Fruit fly (Drosophila melanogaster) whole organism, embryonic: ENCODE measurements around the gene Datp.
A peak's percentile ranks its signal among the peaks of the same experiment; 100 is the strongest.

Experiments used
- Atf3 ChIP-seq: fragments of 200-800 bp; sonication (Bioruptor generic); optimal IDR thresholded peaks from 3 replicates; lab custom pipeline; 2016; ENCODE audit warnings: missing biosample characterization, missing genetic modification characterization
- Atf6 ChIP-seq: fragments of 200-800 bp; sonication (Bioruptor generic); IDR thresholded peaks from 2 replicates; pipeline ENCODE4 v1.3.6; 2022; ENCODE audit warnings: missing biosample characterization, missing genetic modification characterization
- B-H1 ChIP-seq: fragments of 200-800 bp; sonication (Bioruptor generic); IDR thresholded peaks from 3 replicates; pipeline ENCODE4 v1.3.6; 2022; ENCODE audit warnings: missing biosample characterization, missing genetic modification characterization
- B-H2 ChIP-seq: fragments of 200-800 bp; sonication (Bioruptor generic); optimal IDR thresholded peaks from 2 replicates; lab custom pipeline; 2018; ENCODE audit warnings: missing biosample characterization, mild to moderate bottlenecking, missing genetic modification characterization
- CG11085 ChIP-seq: fragments of 200-800 bp; sonication (Bioruptor generic); IDR thresholded peaks from 2 replicates; pipeline ENCODE4 v1.3.6; 2022; ENCODE audit warnings: missing biosample characterization, missing genetic modification characterization
- CG11398 ChIP-seq: fragments of 200-800 bp; sonication (Bioruptor generic); optimal IDR thresholded peaks from 2 replicates; lab custom pipeline; 2016; ENCODE audit warnings: missing biosample characterization, missing genetic modification characterization
- CG12104 ChIP-seq: fragments of 200-800 bp; sonication (Bioruptor generic); optimal IDR thresholded peaks from 3 replicates; lab custom pipeline; 2016; ENCODE audit warnings: missing biosample characterization, missing genetic modification characterization
- CG12659 ChIP-seq: fragments of 200-800 bp; sonication (Bioruptor generic); optimal IDR thresholded peaks from 3 replicates; lab custom pipeline; 2017; ENCODE audit warnings: mild to moderate bottlenecking, missing biosample characterization, missing genetic modification reagents, missing genetic modification characterization
- CG16863 ChIP-seq: fragments of 200-800 bp; sonication (Bioruptor generic); optimal IDR thresholded peaks from 3 replicates; lab custom pipeline; 2016; ENCODE audit warnings: missing biosample characterization, missing genetic modification characterization
- CG17186 ChIP-seq: fragments of 200-800 bp; sonication (Bioruptor generic); optimal IDR thresholded peaks from 3 replicates; lab custom pipeline; 2017; ENCODE audit warnings: missing biosample characterization, missing genetic modification reagents, missing genetic modification characterization
- CG17612 ChIP-seq: fragments of 200-800 bp; sonication (Bioruptor generic); IDR thresholded peaks from 2 replicates; pipeline ENCODE4 v1.3.6; 2022; ENCODE audit warnings: missing biosample characterization, missing genetic modification characterization
- CG31365 ChIP-seq: fragments of 200-800 bp; sonication (Bioruptor generic); optimal IDR thresholded peaks from 2 replicates; lab custom pipeline; 2018; ENCODE audit warnings: missing biosample characterization, mild to moderate bottlenecking, missing genetic modification characterization
- CG32772 ChIP-seq: fragments of 200-800 bp; sonication (Bioruptor generic); IDR thresholded peaks from 2 replicates; pipeline ENCODE4 v1.3.6; 2022; ENCODE audit warnings: missing biosample characterization, missing genetic modification characterization
- CG34224 ChIP-seq: fragments of 200-800 bp; sonication (Bioruptor generic); IDR thresholded peaks from 3 replicates; pipeline ENCODE4 v1.3.6; 2022; ENCODE audit warnings: missing biosample characterization, missing genetic modification characterization; ENCODE audit not compliant: partially characterized antibody
- CG6683 ChIP-seq: fragments of 200-800 bp; sonication (Bioruptor generic); optimal IDR thresholded peaks from 2 replicates; lab custom pipeline; 2017; ENCODE audit warnings: missing biosample characterization, mild to moderate bottlenecking, missing genetic modification characterization, missing genetic modification reagents
- CG6854 ChIP-seq: fragments of 200-800 bp; sonication (Bioruptor generic); optimal IDR thresholded peaks from 3 replicates; lab custom pipeline; 2017; ENCODE audit warnings: missing biosample characterization, mild to moderate bottlenecking, missing genetic modification characterization
- CG7372 ChIP-seq: fragments of 200-800 bp; sonication (Bioruptor generic); IDR thresholded peaks from 2 replicates; pipeline ENCODE4 v1.3.6; 2022; ENCODE audit warnings: missing biosample characterization, missing genetic modification characterization
- CG7786 ChIP-seq: fragments of 200-800 bp; sonication (Bioruptor generic); optimal IDR thresholded peaks from 2 replicates; lab custom pipeline; 2016; ENCODE audit warnings: missing biosample characterization, missing genetic modification characterization
- CG7928 ChIP-seq: fragments of 200-800 bp; sonication (Bioruptor generic); optimal IDR thresholded peaks from 2 replicates; lab custom pipeline; 2017; ENCODE audit warnings: missing biosample characterization, mild to moderate bottlenecking, missing genetic modification characterization
- CG8089 ChIP-seq: fragments of 200-800 bp; sonication (Bioruptor generic); optimal IDR thresholded peaks from 3 replicates; lab custom pipeline; 2016; ENCODE audit warnings: missing biosample characterization, missing genetic modification characterization
- CG8290 ChIP-seq, 3 experiments: fragments of 200-800 bp; sonication (Bioruptor generic); optimal IDR thresholded peaks; 2 replicates each; lab custom pipeline; 2016 to 2019; ENCODE audit warnings: missing biosample characterization in 3 of 3, missing genetic modification characterization in 3 of 3, mild to moderate bottlenecking in 2 of 3, moderate library complexity in 1 of 3
- CG9437 ChIP-seq: fragments of 200-800 bp; sonication (Bioruptor generic); optimal IDR thresholded peaks from 2 replicates; lab custom pipeline; 2018; ENCODE audit warnings: missing biosample characterization, mild to moderate bottlenecking, missing genetic modification characterization
- Dbx ChIP-seq: fragments of 200-800 bp; sonication (Bioruptor generic); IDR thresholded peaks from 3 replicates; pipeline ENCODE4 v1.3.6; 2022; ENCODE audit warnings: missing biosample characterization, missing genetic modification characterization
- Fer2 ChIP-seq: fragments of 200-800 bp; sonication (Bioruptor generic); optimal IDR thresholded peaks from 2 replicates; lab custom pipeline; 2018; ENCODE audit warnings: missing biosample characterization, mild to moderate bottlenecking, missing genetic modification characterization, moderate library complexity
- Fer3 ChIP-seq: fragments of 200-800 bp; sonication (Bioruptor generic); optimal IDR thresholded peaks from 2 replicates; lab custom pipeline; 2018; ENCODE audit warnings: missing biosample characterization, mild to moderate bottlenecking, missing genetic modification characterization, moderate library complexity
- HLHmδ ChIP-seq: fragments of 200-800 bp; sonication (Bioruptor generic); optimal IDR thresholded peaks from 2 replicates; lab custom pipeline; 2018; ENCODE audit warnings: missing biosample characterization, mild to moderate bottlenecking, missing genetic modification characterization, moderate library complexity
- Hmr ChIP-seq: fragments of 200-800 bp; sonication (Bioruptor generic); optimal IDR thresholded peaks from 3 replicates; lab custom pipeline; 2017; ENCODE audit warnings: mild to moderate bottlenecking, missing biosample characterization, missing genetic modification reagents, missing genetic modification characterization
- Nf-YA ChIP-seq: fragments of 200-800 bp; sonication (Bioruptor generic); IDR thresholded peaks from 2 replicates; pipeline ENCODE4 v1.3.6; 2022; ENCODE audit warnings: missing biosample characterization, missing genetic modification characterization
- Oli ChIP-seq: fragments of 200-800 bp; sonication (Bioruptor generic); optimal IDR thresholded peaks from 2 replicates; lab custom pipeline; 2018; ENCODE audit warnings: missing biosample characterization, mild to moderate bottlenecking, missing genetic modification characterization, moderate library complexity
- Sox102F ChIP-seq: fragments of 200-800 bp; sonication (Bioruptor generic); optimal IDR thresholded peaks from 2 replicates; lab custom pipeline; 2018; ENCODE audit warnings: missing biosample characterization, mild to moderate bottlenecking, missing genetic modification characterization, moderate library complexity
- Spps ChIP-seq: fragments of 200-800 bp; sonication (Bioruptor generic); optimal IDR thresholded peaks from 2 replicates; lab custom pipeline; 2018; ENCODE audit warnings: missing biosample characterization, mild to moderate bottlenecking, missing genetic modification characterization
- chinmo ChIP-seq: fragments of 200-800 bp; sonication (Bioruptor generic); IDR thresholded peaks from 4 replicates; pipeline ENCODE4 v1.3.6; 2022; ENCODE audit warnings: missing biosample characterization, missing genetic modification characterization; ENCODE audit not compliant: partially characterized antibody
- ci ChIP-seq: fragments of 200-800 bp; sonication (Bioruptor generic); IDR thresholded peaks from 3 replicates; pipeline ENCODE4 v1.3.6; 2022; ENCODE audit warnings: missing biosample characterization, missing genetic modification characterization
- cwo ChIP-seq: fragments of 200-800 bp; sonication (Bioruptor generic); optimal IDR thresholded peaks from 3 replicates; lab custom pipeline; 2017; ENCODE audit warnings: missing biosample characterization, missing genetic modification characterization, mild to moderate bottlenecking, moderate library complexity, missing genetic modification reagents
- dati ChIP-seq: fragments of 200-800 bp; sonication (Bioruptor generic); IDR thresholded peaks from 2 replicates; pipeline ENCODE4 v1.3.6; 2022; ENCODE audit warnings: missing biosample characterization, missing genetic modification characterization
- dimm ChIP-seq: fragments of 200-800 bp; sonication (Bioruptor generic); IDR thresholded peaks from 2 replicates; pipeline ENCODE4 v1.3.6; 2022; ENCODE audit warnings: missing biosample characterization, missing genetic modification characterization
- dpn ChIP-seq, 2 experiments: fragments of 200-800 bp; sonication (Bioruptor generic); optimal IDR thresholded peaks; 3 replicates each; lab custom pipeline; 2016; ENCODE audit warnings: missing biosample characterization in 2 of 2, missing genetic modification characterization in 2 of 2
- en ChIP-seq: fragments of 200-800 bp; sonication (Bioruptor generic); optimal IDR thresholded peaks from 2 replicates; lab custom pipeline; 2016; ENCODE audit warnings: missing biosample characterization, missing genetic modification characterization
- fd102C ChIP-seq: fragments of 200-800 bp; sonication (Bioruptor generic); optimal IDR thresholded peaks from 2 replicates; lab custom pipeline; 2018; ENCODE audit warnings: missing biosample characterization, mild to moderate bottlenecking, missing genetic modification characterization, moderate library complexity
- gcm2 ChIP-seq: fragments of 200-800 bp; sonication (Bioruptor generic); optimal IDR thresholded peaks from 2 replicates; lab custom pipeline; 2016; ENCODE audit warnings: missing biosample characterization, missing genetic modification characterization
- gsb ChIP-seq: fragments of 200-800 bp; sonication (Bioruptor generic); IDR thresholded peaks from 2 replicates; pipeline ENCODE4 v1.3.6; 2022; ENCODE audit warnings: missing biosample characterization, missing genetic modification characterization
- gt ChIP-seq: fragments of 200-800 bp; sonication (Bioruptor generic); IDR thresholded peaks from 2 replicates; pipeline ENCODE4 v1.3.6; 2022; ENCODE audit warnings: missing biosample characterization, missing genetic modification characterization
- h ChIP-seq: fragments of >200 bp; optimal IDR thresholded peaks from 2 replicates; lab custom pipeline; 2017
- ken ChIP-seq: fragments of 200-800 bp; sonication (Bioruptor generic); IDR thresholded peaks from 3 replicates; pipeline ENCODE4 v1.3.6; 2022; ENCODE audit warnings: missing biosample characterization, missing genetic modification characterization
- nerfin-1 ChIP-seq: fragments of 200-800 bp; sonication (Bioruptor generic); optimal IDR thresholded peaks from 3 replicates; lab custom pipeline; 2019; ENCODE audit warnings: missing biosample characterization, mild to moderate bottlenecking, missing genetic modification characterization, moderate library complexity
- nom ChIP-seq: fragments of 200-800 bp; sonication (Bioruptor generic); optimal IDR thresholded peaks from 2 replicates; lab custom pipeline; 2017; ENCODE audit warnings: missing biosample characterization, missing genetic modification characterization, mild to moderate bottlenecking, moderate library complexity, missing genetic modification reagents
- onecut ChIP-seq: fragments of 200-800 bp; sonication (Bioruptor generic); IDR thresholded peaks from 2 replicates; pipeline ENCODE4 v1.3.6; 2022; ENCODE audit warnings: missing biosample characterization, missing genetic modification characterization
- pfk ChIP-seq: fragments of 200-800 bp; sonication (Bioruptor generic); optimal IDR thresholded peaks from 2 replicates; lab custom pipeline; 2018; ENCODE audit warnings: missing biosample characterization, mild to moderate bottlenecking, missing genetic modification characterization, moderate library complexity
- rib ChIP-seq: fragments of 200-800 bp; sonication (Bioruptor generic); IDR thresholded peaks from 2 replicates; pipeline ENCODE4 v1.3.6; 2022; ENCODE audit warnings: missing biosample characterization, missing genetic modification characterization
- row ChIP-seq: fragments of 200-800 bp; sonication (Bioruptor generic); IDR thresholded peaks from 3 replicates; pipeline ENCODE4 v1.3.6; 2022; ENCODE audit warnings: missing biosample characterization, missing genetic modification characterization
- sd ChIP-seq: fragments of 200-800 bp; sonication (Bioruptor generic); optimal IDR thresholded peaks from 3 replicates; lab custom pipeline; 2018; ENCODE audit warnings: missing biosample characterization, mild to moderate bottlenecking, missing genetic modification characterization, moderate library complexity
- stwl ChIP-seq: fragments of 200-800 bp; sonication (Bioruptor generic); optimal IDR thresholded peaks from 3 replicates; lab custom pipeline; 2018; ENCODE audit warnings: missing biosample characterization, mild to moderate bottlenecking, missing genetic modification characterization, moderate library complexity

Datp gene

DNA sequence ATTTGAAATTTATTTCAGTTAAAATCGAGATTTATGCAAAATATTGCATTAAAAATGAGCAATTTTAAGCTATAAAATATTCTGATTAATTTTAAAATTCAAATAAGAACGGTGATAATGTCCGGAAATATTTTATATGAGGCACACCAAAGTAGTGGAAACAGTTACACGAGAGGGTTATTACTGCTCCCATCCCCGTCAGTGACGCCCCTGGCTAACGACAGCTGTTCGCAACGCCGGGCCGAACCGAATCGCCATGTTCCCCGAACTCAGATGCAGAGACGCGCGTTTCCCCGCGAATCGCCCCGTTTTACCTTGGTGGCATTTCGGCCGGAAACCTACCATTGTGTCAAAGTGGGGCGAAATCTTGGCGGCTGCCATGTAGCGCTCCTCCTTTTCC lies 26.8 kb downstream of the Datp start:
- TF ChIP-seq chinmo (GFP tag; lab: Robert Waterston, UW) = no peak
- no peak for TF ChIP-seq B-H1 (GFP tag; lab: Robert Waterston, UW)
- TF ChIP-seq CG16863 (GFP tag; lab: Kevin White, UChicago) = no peak
- no peak for TF ChIP-seq CG17612 (GFP tag; lab: Robert Waterston, UW)
- TF ChIP-seq dimm = no peak
- TF ChIP-seq Nf-YA (GFP tag; lab: Robert Waterston, UW) = no peak
- no peak for TF ChIP-seq stwl (tag; lab: Kevin White, UChicago)
- no peak for TF ChIP-seq CG7786
- no peak for TF ChIP-seq CG7928 (GFP tag; lab: Kevin White, UChicago)
- peak; percentile 26 to 36 for TF ChIP-seq dpn (GFP tag; optimal IDR thresholded peaks at IDR 0.05; lab: Kevin White, UChicago)
- no peak for TF ChIP-seq h (lab: Kevin White, UChicago)
- no peak for TF ChIP-seq Fer3 (tag; lab: Kevin White, UChicago)
- TF ChIP-seq CG11398 (GFP tag; lab: Kevin White, UChicago) = no peak
- no peak for TF ChIP-seq Oli
- TF ChIP-seq ci (GFP tag; lab: Robert Waterston, UW) = peak; percentile 73; the same call in 2 of the 3 replicates
- TF ChIP-seq CG6683 (GFP tag; lab: Kevin White, UChicago) = no peak
- no peak for TF ChIP-seq nom (GFP tag; lab: Kevin White, UChicago)
- TF ChIP-seq B-H2 (GFP tag; lab: Kevin White, UChicago) = no peak
- no peak for TF ChIP-seq gt
- TF ChIP-seq CG31365 = no peak
- TF ChIP-seq rib (GFP tag; lab: Robert Waterston, UW) = no peak
- no peak for TF ChIP-seq gcm2
- TF ChIP-seq cwo (GFP tag; lab: Kevin White, UChicago) = no peak
- peak; percentile 28 for TF ChIP-seq CG12659 (GFP tag; lab: Kevin White, UChicago)
- no peak for TF ChIP-seq Spps (tag; lab: Kevin White, UChicago)
- TF ChIP-seq CG8089 (GFP tag; lab: Kevin White, UChicago) = no peak
- TF ChIP-seq CG34224 (GFP tag; lab: Robert Waterston, UW) = no peak
- TF ChIP-seq sd = no peak
- TF ChIP-seq nerfin-1 (tag; lab: Kevin White, UChicago) = no peak
- TF ChIP-seq CG9437 (GFP tag; lab: Kevin White, UChicago) = no peak
- TF ChIP-seq Sox102F (GFP tag; lab: Kevin White, UChicago) = no peak
- TF ChIP-seq en (GFP tag; lab: Kevin White, UChicago) = no peak
- no peak for TF ChIP-seq fd102C
- TF ChIP-seq Atf3 = no peak
- no peak for TF ChIP-seq CG7372 (GFP tag; lab: Robert Waterston, UW)
- TF ChIP-seq CG8290 (GFP tag; optimal IDR thresholded peaks at IDR 0.05; lab: Kevin White, UChicago) = no peak
- TF ChIP-seq CG8290 (tag; optimal IDR thresholded peaks at IDR 0.05; lab: Kevin White, UChicago) = peak in 1 of 2 experiments; percentile 14
- no peak for TF ChIP-seq Fer2 (tag; lab: Kevin White, UChicago)
- TF ChIP-seq CG6854 (GFP tag; lab: Kevin White, UChicago) = no peak
- no peak for TF ChIP-seq CG17186 (GFP tag; lab: Kevin White, UChicago)
- TF ChIP-seq pfk (GFP tag; lab: Kevin White, UChicago) = no peak
- peak; percentile 44; the same call in 1 of the 2 replicates for TF ChIP-seq Atf6 (GFP tag; lab: Robert Waterston, UW)
- TF ChIP-seq Dbx (GFP tag; lab: Robert Waterston, UW) = no peak
- peak; percentile 81 for TF ChIP-seq row (GFP tag; lab: Robert Waterston, UW)
- peak; percentile 3 for TF ChIP-seq Hmr (GFP tag; lab: Kevin White, UChicago)
- TF ChIP-seq ken = peak; percentile 26; the same call in 1 of the 3 replicates
- TF ChIP-seq gsb = no peak
- no peak for TF ChIP-seq CG12104 (GFP tag; lab: Kevin White, UChicago)
- no peak for TF ChIP-seq onecut
- TF ChIP-seq HLHmδ = no peak
- TF ChIP-seq CG11085 (GFP tag; lab: Robert Waterston, UW) = no peak
- TF ChIP-seq CG32772 = no peak
- no peak for TF ChIP-seq dati (GFP tag; lab: Robert Waterston, UW)
